Fruit fly (Drosophila melanogaster): ENCODE measurements around the gene Rca1.

The Rca1 gene

dm6 chr2L:6830264-6830729 lies 21.8 kb upstream of the Rca1 start (continued):
- TF ChIP-seq CG6765 (GFP tag; optimal IDR thresholded peaks at IDR 0.05) (no peak), Sin3A (optimal IDR thresholded peaks at IDR 0.05) (no peak), CG2875 (GFP tag; optimal IDR thresholded peaks at IDR 0.05) (peak; percentile 21), Fer3 (tag; optimal IDR thresholded peaks at IDR 0.05) (no peak), CG8359 (GFP tag; optimal IDR thresholded peaks at IDR 0.05; ENCODE audit: borderline replicate concordance) (peak; percentile 5), pum (GFP tag; optimal IDR thresholded peaks at IDR 0.05) (peak; percentile 20), nau (GFP tag; optimal IDR thresholded peaks at IDR 0.05) (no peak), CG30020 (tag; optimal IDR thresholded peaks at IDR 0.05) (peak; percentile 36), schlank (tag; optimal IDR thresholded peaks at IDR 0.05) (no peak), nerfin-1 (tag; optimal IDR thresholded peaks at IDR 0.05) (peak; percentile 12), H2.0 (GFP tag; IDR thresholded peaks at IDR 0.05) (no peak), CG6654 (GFP tag; optimal IDR thresholded peaks at IDR 0.05) (no peak), bcd (GFP tag; optimal IDR thresholded peaks at IDR 0.05) (peak; percentile 55), CG15514 (GFP tag; optimal IDR thresholded peaks at IDR 0.05) (no peak), sima (GFP tag; optimal IDR thresholded peaks at IDR 0.05) (no peak), Lim3 (GFP tag; IDR thresholded peaks at IDR 0.05) (no peak), Oli (tag; optimal IDR thresholded peaks at IDR 0.05) (peak; percentile 61), kah (GFP tag; optimal IDR thresholded peaks at IDR 0.05) (no peak), CG32772 (GFP tag; IDR thresholded peaks at IDR 0.05) (peak; percentile 30; the same call in 1 of the 2 replicates), phol (tag; optimal IDR thresholded peaks at IDR 0.05) (peak; percentile 66), CHES-1-like (GFP tag; optimal IDR thresholded peaks at IDR 0.05) (no peak), Aef1 (GFP tag; IDR thresholded peaks at IDR 0.05) (no peak), tio (GFP tag; optimal IDR thresholded peaks at IDR 0.05) (peak; percentile 49), CG14667 (GFP tag; IDR thresholded peaks at IDR 0.05) (no peak), HHEX (GFP tag; optimal IDR thresholded peaks at IDR 0.05) (peak; percentile 47), Hr51 (GFP tag; optimal IDR thresholded peaks at IDR 0.05) (peak in 1 of 2 experiments; percentile 49), vnd (GFP tag; IDR thresholded peaks at IDR 0.05; ENCODE audit: partially characterized antibody) (no peak), sob (GFP tag; IDR thresholded peaks at IDR 0.05) (no peak), zen2 (GFP tag; IDR thresholded peaks at IDR 0.05; ENCODE audit: partially characterized antibody) (no peak), Opbp (GFP tag; IDR thresholded peaks at IDR 0.05; ENCODE audit: partially characterized antibody) (no peak), slou (GFP tag; optimal IDR thresholded peaks at IDR 0.05) (no peak), bowl (GFP tag; IDR thresholded peaks at IDR 0.05) (no peak), MESR4 (GFP tag; optimal IDR thresholded peaks at IDR 0.05) (no peak), CG8388 (GFP tag; optimal IDR thresholded peaks at IDR 0.05) (peak; percentile 42), ap (GFP tag; IDR thresholded peaks at IDR 0.05) (0 out of 2 replicates have a peak, but pooled peaks have one; percentile 7), CG12104 (GFP tag; optimal IDR thresholded peaks at IDR 0.05) (peak; percentile 31), kay (GFP tag; optimal IDR thresholded peaks at IDR 0.05) (no peak), Awh (GFP tag; IDR thresholded peaks at IDR 0.05) (no peak), Dp (GFP tag; optimal IDR thresholded peaks at IDR 0.05) (no peak), Poxn (GFP tag; IDR thresholded peaks at IDR 0.05) (no peak), D19A (tag; optimal IDR thresholded peaks at IDR 0.05) (peak; percentile 76), CG10543 (GFP tag; optimal IDR thresholded peaks at IDR 0.05) (peak; percentile 17), mam (GFP tag; optimal IDR thresholded peaks at IDR 0.05) (no peak), ken (GFP tag; IDR thresholded peaks at IDR 0.05) (no peak), tx (GFP tag; optimal IDR thresholded peaks at IDR 0.05) (no peak), z (GFP tag; IDR thresholded peaks at IDR 0.05) (no peak), twi (tag; optimal IDR thresholded peaks at IDR 0.05) (peak; percentile 74), grn (GFP tag; optimal IDR thresholded peaks at IDR 0.05) (no peak), ftz-f1 (GFP tag; optimal IDR thresholded peaks at IDR 0.05) (no peak), CG3407 (GFP tag; optimal IDR thresholded peaks at IDR 0.05) (peak; percentile 12), Adf1 (GFP tag; IDR thresholded peaks at IDR 0.05) (no peak)

Data from whole organism, embryonic.